Fruit fly (Drosophila melanogaster) whole organism, embryonic: ENCODE data around the gene CG9471.

ENCODE experiments used
- Atf-2 ChIP-seq: fragments of 200-800 bp; sonication (Bioruptor generic); optimal IDR thresholded peaks from 2 replicates; lab custom pipeline; 2016; ENCODE audit warnings: missing biosample characterization, missing genetic modification characterization
- BtbVII ChIP-seq: fragments of 200-800 bp; sonication (Bioruptor generic); optimal IDR thresholded peaks from 3 replicates; lab custom pipeline; 2017; ENCODE audit warnings: missing biosample characterization, mild to moderate bottlenecking, missing genetic modification characterization
- CG12071 ChIP-seq: fragments of 200-800 bp; sonication (Bioruptor generic); optimal IDR thresholded peaks from 3 replicates; lab custom pipeline; 2018; ENCODE audit warnings: missing biosample characterization, mild to moderate bottlenecking, missing genetic modification characterization
- CG13287 ChIP-seq: fragments of 200-800 bp; sonication (Bioruptor generic); IDR thresholded peaks from 2 replicates; pipeline ENCODE4 v1.3.6; 2022; ENCODE audit warnings: missing biosample characterization, missing genetic modification characterization; ENCODE audit not compliant: partially characterized antibody
- CG13894 ChIP-seq: fragments of 200-800 bp; sonication (Bioruptor generic); optimal IDR thresholded peaks from 3 replicates; lab custom pipeline; 2018; ENCODE audit warnings: missing biosample characterization, mild to moderate bottlenecking, missing genetic modification characterization, moderate library complexity
- CG14667 ChIP-seq: fragments of 200-800 bp; sonication (Bioruptor generic); IDR thresholded peaks from 2 replicates; pipeline ENCODE4 v1.3.6; 2022; ENCODE audit warnings: missing biosample characterization, missing genetic modification characterization
- CG1529 ChIP-seq: fragments of 200-800 bp; sonication (Bioruptor generic); optimal IDR thresholded peaks from 3 replicates; lab custom pipeline; 2018; ENCODE audit warnings: missing biosample characterization, missing genetic modification characterization
- CG1602 ChIP-seq: fragments of 200-800 bp; sonication (Bioruptor generic); optimal IDR thresholded peaks from 3 replicates; lab custom pipeline; 2016; ENCODE audit warnings: missing biosample characterization, missing genetic modification characterization
- CG1603 ChIP-seq: fragments of 200-800 bp; sonication (Bioruptor generic); optimal IDR thresholded peaks from 2 replicates; lab custom pipeline; 2019; ENCODE audit warnings: missing biosample characterization, mild to moderate bottlenecking, missing genetic modification characterization, moderate library complexity
- CG1792 ChIP-seq: fragments of 200-800 bp; sonication (Bioruptor generic); optimal IDR thresholded peaks from 2 replicates; lab custom pipeline; 2016; ENCODE audit warnings: missing biosample characterization, missing genetic modification characterization
- CG18011 ChIP-seq: fragments of 200-800 bp; sonication (Bioruptor generic); optimal IDR thresholded peaks from 2 replicates; lab custom pipeline; 2017; ENCODE audit warnings: missing biosample characterization, missing genetic modification characterization, mild to moderate bottlenecking, moderate library complexity, missing genotype
- CG18619 ChIP-seq: fragments of 200-800 bp; sonication (Bioruptor generic); optimal IDR thresholded peaks from 3 replicates; lab custom pipeline; 2017; ENCODE audit warnings: missing biosample characterization, mild to moderate bottlenecking, missing genetic modification characterization
- CG30020 ChIP-seq: fragments of 200-800 bp; optimal IDR thresholded peaks from 2 replicates; lab custom pipeline; 2019; ENCODE audit warnings: missing biosample characterization, mild to moderate bottlenecking, missing genetic modification characterization, moderate library complexity
- CG31388 ChIP-seq: fragments of 200-800 bp; sonication (Bioruptor generic); optimal IDR thresholded peaks from 2 replicates; lab custom pipeline; 2016; ENCODE audit warnings: missing biosample characterization, missing genetic modification characterization
- CG32772 ChIP-seq: fragments of 200-800 bp; sonication (Bioruptor generic); IDR thresholded peaks from 2 replicates; pipeline ENCODE4 v1.3.6; 2022; ENCODE audit warnings: missing biosample characterization, missing genetic modification characterization
- CG4854 ChIP-seq: fragments of 200-800 bp; sonication (Bioruptor generic); optimal IDR thresholded peaks from 2 replicates; lab custom pipeline; 2016; ENCODE audit warnings: missing biosample characterization, missing genetic modification characterization, inconsistent platforms
- CG6765 ChIP-seq: fragments of 200-800 bp; sonication (Bioruptor generic); optimal IDR thresholded peaks from 3 replicates; lab custom pipeline; 2017; ENCODE audit warnings: missing biosample characterization, mild to moderate bottlenecking, missing genetic modification characterization
- CG7839 ChIP-seq: fragments of 200-800 bp; sonication (Bioruptor generic); optimal IDR thresholded peaks from 3 replicates; lab custom pipeline; 2018; ENCODE audit warnings: missing biosample characterization, mild to moderate bottlenecking, missing genetic modification characterization, moderate library complexity
- CG8281 ChIP-seq: fragments of 200-800 bp; sonication (Bioruptor generic); optimal IDR thresholded peaks from 2 replicates; lab custom pipeline; 2018; ENCODE audit warnings: missing biosample characterization, mild to moderate bottlenecking, missing genetic modification characterization, moderate library complexity
- Dref ChIP-seq: fragments of 200-800 bp; sonication (Bioruptor generic); IDR thresholded peaks from 2 replicates; pipeline ENCODE4 v1.3.6; 2022; ENCODE audit warnings: missing biosample characterization, missing genetic modification characterization
- Drgx ChIP-seq: fragments of 200-800 bp; sonication (Bioruptor generic); IDR thresholded peaks from 2 replicates; pipeline ENCODE4 v1.3.6; 2022; ENCODE audit warnings: missing biosample characterization, missing genetic modification characterization
- Fer1 ChIP-seq: fragments of 200-800 bp; sonication (Bioruptor generic); optimal IDR thresholded peaks from 2 replicates; lab custom pipeline; 2017; ENCODE audit warnings: missing biosample characterization, mild to moderate bottlenecking, missing genetic modification characterization
- Fer3 ChIP-seq: fragments of 200-800 bp; sonication (Bioruptor generic); optimal IDR thresholded peaks from 2 replicates; lab custom pipeline; 2018; ENCODE audit warnings: missing biosample characterization, mild to moderate bottlenecking, missing genetic modification characterization, moderate library complexity
- MBD-R2 ChIP-seq: fragments of 200-800 bp; sonication (Bioruptor generic); IDR thresholded peaks from 2 replicates; pipeline ENCODE4 v1.3.6; 2022; ENCODE audit warnings: missing biosample characterization, missing genetic modification characterization
- Meics ChIP-seq: fragments of 200-800 bp; sonication (Bioruptor generic); optimal IDR thresholded peaks from 2 replicates; lab custom pipeline; 2017; ENCODE audit warnings: missing biosample characterization, mild to moderate bottlenecking, missing genetic modification characterization
- NC2β ChIP-seq: fragments of 200-800 bp; sonication (Bioruptor generic); optimal IDR thresholded peaks from 2 replicates; lab custom pipeline; 2016; ENCODE audit warnings: missing biosample characterization, missing genetic modification characterization
- Poxn ChIP-seq: fragments of 200-800 bp; sonication (Bioruptor generic); IDR thresholded peaks from 2 replicates; pipeline ENCODE4 v1.3.6; 2022; ENCODE audit warnings: missing biosample characterization, missing genetic modification characterization
- Xbp1 ChIP-seq: fragments of 200-800 bp; sonication (Bioruptor generic); optimal IDR thresholded peaks from 3 replicates; lab custom pipeline; 2016; ENCODE audit warnings: missing biosample characterization, mild to moderate bottlenecking, missing genetic modification characterization
- Xrp1 ChIP-seq: fragments of 200-800 bp; sonication (Bioruptor generic); IDR thresholded peaks from 2 replicates; pipeline ENCODE4 v1.3.6; 2022; ENCODE audit warnings: missing biosample characterization, missing genetic modification characterization
- ab ChIP-seq: fragments of 200-800 bp; sonication (Bioruptor generic); optimal IDR thresholded peaks from 2 replicates; lab custom pipeline; 2016; ENCODE audit warnings: missing biosample characterization, missing genetic modification characterization
- cas ChIP-seq: fragments of 200-800 bp; sonication (Bioruptor generic); IDR thresholded peaks from 2 replicates; pipeline ENCODE4 v1.3.6; 2022; ENCODE audit warnings: missing biosample characterization, missing genetic modification characterization
- chif ChIP-seq, 2 experiments: fragments of 200-800 bp; sonication (Bioruptor generic); optimal IDR thresholded peaks; 3 replicates each; lab custom pipeline; 2016; ENCODE audit warnings: missing biosample characterization in 2 of 2, missing genetic modification characterization in 2 of 2
- chinmo ChIP-seq: fragments of 200-800 bp; sonication (Bioruptor generic); IDR thresholded peaks from 4 replicates; pipeline ENCODE4 v1.3.6; 2022; ENCODE audit warnings: missing biosample characterization, missing genetic modification characterization; ENCODE audit not compliant: partially characterized antibody
- dan ChIP-seq: fragments of 200-800 bp; sonication (Bioruptor generic); IDR thresholded peaks from 2 replicates; pipeline ENCODE4 v1.3.6; 2022; ENCODE audit warnings: missing biosample characterization, missing genetic modification characterization
- ham ChIP-seq: fragments of 200-800 bp; sonication (Bioruptor generic); IDR thresholded peaks from 2 replicates; pipeline ENCODE4 v1.3.6; 2022; ENCODE audit warnings: missing biosample characterization, missing genetic modification characterization
- hb ChIP-seq: fragments of 200-800 bp; sonication (Bioruptor generic); IDR thresholded peaks from 3 replicates; pipeline ENCODE4 v1.3.6; 2022; ENCODE audit warnings: missing biosample characterization, missing genetic modification characterization; ENCODE audit not compliant: partially characterized antibody
- lola ChIP-seq, 3 experiments: fragments of >200 bp in 2 of 3; fragments of 200-800 bp in 1 of 3; sonication (Bioruptor generic) in 1 of 3; optimal IDR thresholded peaks; 2 replicates each; lab custom pipeline; 2017 to 2019; ENCODE audit warnings: missing biosample characterization in 3 of 3, missing genetic modification characterization in 3 of 3, mild to moderate bottlenecking in 1 of 3, moderate library complexity in 1 of 3
- luna ChIP-seq: fragments of 200-800 bp; sonication (Bioruptor generic); optimal IDR thresholded peaks from 2 replicates; lab custom pipeline; 2016; ENCODE audit warnings: missing biosample characterization, missing genetic modification characterization
- oc ChIP-seq: fragments of 200-800 bp; sonication (Bioruptor generic); optimal IDR thresholded peaks from 2 replicates; lab custom pipeline; 2018; ENCODE audit warnings: missing biosample characterization, mild to moderate bottlenecking, missing genetic modification characterization, moderate library complexity
- psq ChIP-seq: fragments of 200-800 bp; sonication (Bioruptor generic); optimal IDR thresholded peaks from 2 replicates; lab custom pipeline; 2017; ENCODE audit warnings: missing biosample characterization, missing genetic modification characterization
- ro ChIP-seq: fragments of 200-800 bp; sonication (Bioruptor generic); IDR thresholded peaks from 2 replicates; pipeline ENCODE4 v1.3.6; 2022; ENCODE audit warnings: missing biosample characterization, missing genetic modification characterization
- salm ChIP-seq: fragments of 200-800 bp; sonication (Bioruptor generic); optimal IDR thresholded peaks from 2 replicates; lab custom pipeline; 2018; ENCODE audit warnings: missing biosample characterization, mild to moderate bottlenecking, missing genetic modification characterization
- sna ChIP-seq: fragments of 200-800 bp; sonication (Bioruptor generic); IDR thresholded peaks from 2 replicates; pipeline ENCODE4 v1.3.6; 2022; ENCODE audit warnings: missing biosample characterization, missing genetic modification characterization; ENCODE audit not compliant: partially characterized antibody
- tio ChIP-seq: fragments of 200-800 bp; sonication (Bioruptor generic); optimal IDR thresholded peaks from 2 replicates; lab custom pipeline; 2017; ENCODE audit warnings: missing biosample characterization, missing genetic modification characterization, inconsistent platforms
- tll ChIP-seq, 2 experiments: fragments of 200-800 bp in 1 of 2; fragments of >200 bp in 1 of 2; sonication (Bioruptor generic) in 1 of 2; optimal IDR thresholded peaks; 2 replicates each; lab custom pipeline; 2017 to 2019; ENCODE audit warnings: missing biosample characterization in 2 of 2, missing genetic modification characterization in 2 of 2, mild to moderate bottlenecking in 1 of 2, moderate library complexity in 1 of 2
- tna ChIP-seq: fragments of 200-800 bp; sonication (Bioruptor generic); IDR thresholded peaks from 2 replicates; pipeline ENCODE4 v1.3.6; 2022; ENCODE audit warnings: missing biosample characterization, missing genetic modification characterization; ENCODE audit not compliant: partially characterized antibody
- vfl ChIP-seq: fragments of 200-800 bp; sonication (Bioruptor generic); optimal IDR thresholded peaks from 2 replicates; lab custom pipeline; 2016; ENCODE audit warnings: missing biosample characterization, missing genetic modification characterization
- vnd ChIP-seq: fragments of 200-800 bp; sonication (Bioruptor generic); IDR thresholded peaks from 3 replicates; pipeline ENCODE4 v1.3.6; 2022; ENCODE audit warnings: missing biosample characterization, missing genetic modification characterization; ENCODE audit not compliant: partially characterized antibody
- zen ChIP-seq: fragments of 200-800 bp; sonication (Bioruptor generic); optimal IDR thresholded peaks from 3 replicates; lab custom pipeline; 2018; ENCODE audit warnings: missing biosample characterization, mild to moderate bottlenecking, missing genetic modification characterization, moderate library complexity
- zf30C ChIP-seq: fragments of 200-800 bp; sonication (Bioruptor generic); optimal IDR thresholded peaks from 3 replicates; lab custom pipeline; 2018; ENCODE audit warnings: missing biosample characterization, mild to moderate bottlenecking, missing genetic modification characterization

Gene CG9471

DNA sequence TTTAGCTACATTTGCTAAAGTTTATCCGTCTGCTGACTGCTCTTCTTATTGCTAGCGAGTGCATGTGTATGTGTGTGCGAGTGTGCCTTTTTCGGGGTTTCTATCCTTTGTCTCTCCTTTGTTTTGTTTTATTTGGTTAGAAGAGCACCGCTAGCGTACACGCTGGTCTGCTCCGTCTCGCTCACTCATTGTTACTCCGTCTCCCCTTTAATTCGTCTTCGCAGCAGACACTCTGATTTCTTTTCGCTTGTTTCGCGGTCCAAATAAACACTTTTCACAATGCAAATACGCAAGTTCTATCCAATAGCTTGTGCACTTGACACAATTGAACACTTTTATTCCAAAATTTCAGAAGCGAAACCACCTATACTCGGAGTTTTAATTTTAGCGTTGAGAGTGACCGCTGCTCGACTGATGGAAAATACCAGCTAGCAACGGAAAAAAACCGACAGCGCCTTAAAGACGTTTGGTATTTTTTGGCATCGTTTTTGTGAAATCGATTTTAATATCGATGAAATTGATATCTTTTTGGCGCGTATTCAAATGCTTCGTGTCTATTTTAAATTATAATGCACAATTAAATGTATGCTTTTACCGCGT is 37.7 kb upstream of the CG9471 start, which contains the start of gene FBXO11 (continued):
- TF ChIP-seq Atf-2 (no peak), CG18619 (GFP tag; lab: Kevin White, UChicago) (no peak), ab (GFP tag; lab: Kevin White, UChicago) (no peak), CG4854 (no peak), chinmo (GFP tag; lab: Robert Waterston, UW) (peak; percentile 69; the same call in 1 of the 4 replicates), Drgx (GFP tag; lab: Robert Waterston, UW) (peak; percentile 76), tll (GFP tag; optimal IDR thresholded peaks at IDR 0.05; lab: Kevin White, UChicago) (peak in 1 of 2 experiments; percentile 41), salm (tag; lab: Kevin White, UChicago) (peak; percentile 10), zen (no peak), tio (GFP tag; lab: Kevin White, UChicago) (no peak), cas (no peak), CG30020 (tag; lab: Kevin White, UChicago) (peak; percentile 30), CG18011 (GFP tag; lab: Kevin White, UChicago) (no peak), psq (GFP tag; lab: Kevin White, UChicago) (peak; percentile 100), zf30C (no peak), CG1529 (GFP tag; lab: Kevin White, UChicago) (no peak), Poxn (GFP tag; lab: Robert Waterston, UW) (no peak), CG1602 (no peak), CG32772 (GFP tag; lab: Robert Waterston, UW) (no peak), CG13894 (tag; lab: Kevin White, UChicago) (no peak), CG1603 (tag; lab: Kevin White, UChicago) (no peak), NC2β (GFP tag; lab: Kevin White, UChicago) (peak; percentile 7), CG12071 (GFP tag; lab: Kevin White, UChicago) (no peak), BtbVII (GFP tag; lab: Kevin White, UChicago) (peak; percentile 30), CG6765 (GFP tag; lab: Kevin White, UChicago) (no peak), dan (GFP tag; lab: Robert Waterston, UW) (no peak), MBD-R2 (GFP tag; lab: Robert Waterston, UW) (peak; percentile 59), sna (no peak), CG1792 (no peak), ro (GFP tag; lab: Robert Waterston, UW) (no peak), CG14667 (GFP tag; lab: Robert Waterston, UW) (no peak), CG13287 (GFP tag; lab: Robert Waterston, UW) (peak; percentile 70), Fer3 (tag; lab: Kevin White, UChicago) (no peak), chif (GFP tag; optimal IDR thresholded peaks at IDR 0.05; lab: Kevin White, UChicago) (no peak), hb (GFP tag; lab: Robert Waterston, UW) (no peak), Meics (GFP tag; lab: Kevin White, UChicago) (no peak), vnd (GFP tag; lab: Robert Waterston, UW) (0 out of 3 replicates have a peak, but pooled peaks have one; percentile 24), CG8281 (no peak), CG7839 (no peak), Fer1 (GFP tag; lab: Kevin White, UChicago) (peak; percentile 33), luna (GFP tag; lab: Kevin White, UChicago) (no peak), Dref (GFP tag; lab: Robert Waterston, UW) (peak; percentile 83), Xbp1 (GFP tag; lab: Kevin White, UChicago) (no peak), ham (GFP tag; lab: Robert Waterston, UW) (no peak), tna (GFP tag; lab: Robert Waterston, UW) (no peak), Xrp1 (GFP tag; lab: Robert Waterston, UW) (no peak), oc (no peak), CG31388 (GFP tag; lab: Kevin White, UChicago) (no peak), vfl (GFP tag; lab: Kevin White, UChicago) (no peak), lola (GFP tag; optimal IDR thresholded peaks at IDR 0.05; lab: Kevin White, UChicago) (no peak)
